Worm (Caenorhabditis elegans) whole organism, L3 larva: ENCODE data around the gene ZK945.7.

ENCODE experiments used
- elt-3 ChIP-seq, 3 experiments: fragments of 150-350 bp in 1 of 3; sonication (generic microtip) in 2 of 3; optimal IDR thresholded peaks; 2 replicates in 2 of 3; 4 replicates in 1 of 3; lab custom pipeline; 2014 to 2017; ENCODE audit warnings: missing biosample characterization in 3 of 3, missing genetic modification characterization in 3 of 3
- fkh-10 ChIP-seq: sonication (generic microtip); optimal IDR thresholded peaks from 2 replicates; lab custom pipeline; 2017; ENCODE audit warnings: missing biosample characterization, missing genetic modification reagents, missing genetic modification characterization
- snpc-4 ChIP-seq: fragments of 150-350 bp; optimal IDR thresholded peaks from 2 replicates; lab custom pipeline; 2014; ENCODE audit warnings: missing biosample characterization, missing genetic modification characterization

DNA sequence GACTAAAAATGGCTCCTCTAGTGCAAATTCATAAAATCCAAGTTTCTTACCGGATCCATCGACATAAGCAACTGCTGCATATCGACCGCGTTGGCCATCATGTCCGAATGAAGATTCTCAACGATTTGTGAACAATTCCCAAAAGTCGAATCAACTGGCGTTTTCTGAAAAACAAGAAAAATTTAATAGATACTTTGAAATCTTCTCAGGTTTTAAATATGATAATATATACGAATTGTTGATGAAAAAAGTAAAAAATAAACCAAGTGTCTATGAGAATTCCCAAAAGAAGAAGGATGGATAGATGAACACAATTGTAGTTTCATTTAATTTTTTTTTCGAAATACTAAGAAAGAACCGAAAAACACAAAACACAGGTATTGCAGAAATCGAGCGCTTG is 40.5 kb downstream of the ZK945.7 start, which contains the start of gene die-1:
- no peak for TF ChIP-seq snpc-4 (tag; lab: Kevin White, UChicago)
- TF ChIP-seq fkh-10 (GFP tag; lab: Kevin White, UChicago), result no peak
- no peak for TF ChIP-seq elt-3 (tag; optimal IDR thresholded peaks at IDR 0.05; lab: Kevin White, UChicago)
